Fruit fly (Drosophila melanogaster) whole organism, embryonic: Measurements from ENCODE around the gene PH4alphaSG2.

ENCODE experiments used
- Aef1 ChIP-seq: fragments of 200-800 bp; sonication (Bioruptor generic); IDR thresholded peaks from 3 replicates; pipeline ENCODE4 v1.3.6; 2022; ENCODE audit warnings: missing biosample characterization, missing genetic modification characterization
- Atf3 ChIP-seq: fragments of 200-800 bp; sonication (Bioruptor generic); optimal IDR thresholded peaks from 3 replicates; lab custom pipeline; 2016; ENCODE audit warnings: missing biosample characterization, missing genetic modification characterization
- B-H1 ChIP-seq: fragments of 200-800 bp; sonication (Bioruptor generic); IDR thresholded peaks from 3 replicates; pipeline ENCODE4 v1.3.6; 2022; ENCODE audit warnings: missing biosample characterization, missing genetic modification characterization
- BtbVII ChIP-seq: fragments of 200-800 bp; sonication (Bioruptor generic); optimal IDR thresholded peaks from 3 replicates; lab custom pipeline; 2017; ENCODE audit warnings: missing biosample characterization, mild to moderate bottlenecking, missing genetic modification characterization
- CG10274 ChIP-seq: fragments of 200-800 bp; sonication (Bioruptor generic); optimal IDR thresholded peaks from 3 replicates; lab custom pipeline; 2017; ENCODE audit warnings: missing biosample characterization, mild to moderate bottlenecking, missing genetic modification characterization
- CG10543 ChIP-seq: fragments of 200-800 bp; sonication (Bioruptor generic); optimal IDR thresholded peaks from 3 replicates; lab custom pipeline; 2017; ENCODE audit warnings: missing biosample characterization, mild to moderate bottlenecking, missing genetic modification characterization, moderate library complexity
- CG11093 ChIP-seq: fragments of 200-800 bp; sonication (Bioruptor generic); IDR thresholded peaks from 3 replicates; pipeline ENCODE4 v1.3.6; 2022; ENCODE audit warnings: missing biosample characterization, missing genetic modification characterization
- CG11398 ChIP-seq: fragments of 200-800 bp; sonication (Bioruptor generic); optimal IDR thresholded peaks from 2 replicates; lab custom pipeline; 2016; ENCODE audit warnings: missing biosample characterization, missing genetic modification characterization
- CG12071 ChIP-seq: fragments of 200-800 bp; sonication (Bioruptor generic); optimal IDR thresholded peaks from 3 replicates; lab custom pipeline; 2018; ENCODE audit warnings: missing biosample characterization, mild to moderate bottlenecking, missing genetic modification characterization
- CG12219 ChIP-seq: fragments of 200-800 bp; sonication (Bioruptor generic); optimal IDR thresholded peaks from 3 replicates; lab custom pipeline; 2018; ENCODE audit warnings: missing biosample characterization, mild to moderate bottlenecking, missing genetic modification characterization
- CG13287 ChIP-seq: fragments of 200-800 bp; sonication (Bioruptor generic); IDR thresholded peaks from 2 replicates; pipeline ENCODE4 v1.3.6; 2022; ENCODE audit warnings: missing biosample characterization, missing genetic modification characterization; ENCODE audit not compliant: partially characterized antibody
- CG13894 ChIP-seq: fragments of 200-800 bp; sonication (Bioruptor generic); optimal IDR thresholded peaks from 3 replicates; lab custom pipeline; 2018; ENCODE audit warnings: missing biosample characterization, mild to moderate bottlenecking, missing genetic modification characterization, moderate library complexity
- CG14441 ChIP-seq: fragments of 200-800 bp; sonication (Bioruptor generic); IDR thresholded peaks from 2 replicates; pipeline ENCODE4 v1.3.6; 2022; ENCODE audit warnings: missing biosample characterization, missing genetic modification characterization
- CG17186 ChIP-seq: fragments of 200-800 bp; sonication (Bioruptor generic); optimal IDR thresholded peaks from 3 replicates; lab custom pipeline; 2017; ENCODE audit warnings: missing biosample characterization, missing genetic modification reagents, missing genetic modification characterization
- CG3281 ChIP-seq: fragments of 200-800 bp; sonication (Bioruptor generic); optimal IDR thresholded peaks from 3 replicates; lab custom pipeline; 2017; ENCODE audit warnings: missing biosample characterization, mild to moderate bottlenecking, missing genetic modification characterization
- CG33213 ChIP-seq: fragments of 200-800 bp; sonication (Bioruptor generic); optimal IDR thresholded peaks from 3 replicates; lab custom pipeline; 2016; ENCODE audit warnings: missing biosample characterization, missing genetic modification characterization
- CG3407 ChIP-seq: fragments of 200-800 bp; sonication (Bioruptor generic); optimal IDR thresholded peaks from 2 replicates; lab custom pipeline; 2018; ENCODE audit warnings: missing biosample characterization, mild to moderate bottlenecking, missing genetic modification characterization
- CG4424 ChIP-seq: fragments of 200-800 bp; sonication (Bioruptor generic); optimal IDR thresholded peaks from 3 replicates; lab custom pipeline; 2016; ENCODE audit warnings: missing biosample characterization, missing genetic modification characterization
- Camta ChIP-seq: fragments of 200-800 bp; sonication (Bioruptor generic); optimal IDR thresholded peaks from 2 replicates; lab custom pipeline; 2016; ENCODE audit warnings: missing biosample characterization, missing genetic modification characterization
- D19A ChIP-seq: fragments of 200-800 bp; optimal IDR thresholded peaks from 3 replicates; lab custom pipeline; 2019; ENCODE audit warnings: missing biosample characterization, mild to moderate bottlenecking, missing genetic modification characterization, moderate library complexity
- Dll ChIP-seq: fragments of 200-800 bp; sonication (Bioruptor generic); IDR thresholded peaks from 4 replicates; pipeline ENCODE4 v1.3.6; 2022; ENCODE audit warnings: missing biosample characterization, missing genetic modification characterization; ENCODE audit not compliant: partially characterized antibody
- Lhr ChIP-seq: fragments of 200-800 bp; sonication (Bioruptor generic); optimal IDR thresholded peaks from 3 replicates; lab custom pipeline; 2017; ENCODE audit warnings: mild to moderate bottlenecking, missing biosample characterization, missing genetic modification reagents, missing genetic modification characterization
- MESR4 ChIP-seq: fragments of 200-800 bp; sonication (Bioruptor generic); optimal IDR thresholded peaks from 2 replicates; lab custom pipeline; 2018; ENCODE audit warnings: missing biosample characterization, mild to moderate bottlenecking, missing genetic modification characterization, moderate library complexity
- Med ChIP-seq: fragments of 200-800 bp; sonication (Bioruptor generic); peaks from one replicate; lab custom pipeline; 2016; ENCODE audit warnings: missing biosample characterization, missing genetic modification characterization, mild to moderate bottlenecking, inconsistent platforms, moderate library complexity
- Meics ChIP-seq: fragments of 200-800 bp; sonication (Bioruptor generic); optimal IDR thresholded peaks from 2 replicates; lab custom pipeline; 2017; ENCODE audit warnings: missing biosample characterization, mild to moderate bottlenecking, missing genetic modification characterization
- Myb ChIP-seq: fragments of 200-800 bp; sonication (Bioruptor generic); optimal IDR thresholded peaks from 2 replicates; lab custom pipeline; 2016; ENCODE audit warnings: missing biosample characterization, missing genetic modification characterization
- NFAT ChIP-seq: fragments of 200-800 bp; sonication (Bioruptor generic); IDR thresholded peaks from 2 replicates; pipeline ENCODE4 v1.3.6; 2022; ENCODE audit warnings: missing biosample characterization, missing genetic modification characterization
- Scr ChIP-seq: fragments of 200-800 bp; sonication (Bioruptor generic); IDR thresholded peaks from 2 replicates; pipeline ENCODE4 v1.3.6; 2022; ENCODE audit warnings: missing biosample characterization, missing genetic modification characterization; ENCODE audit not compliant: partially characterized antibody
- abd-A ChIP-seq: fragments of 200-800 bp; sonication (Bioruptor generic); optimal IDR thresholded peaks from 3 replicates; lab custom pipeline; 2019; ENCODE audit warnings: missing biosample characterization, mild to moderate bottlenecking, missing genetic modification characterization, moderate library complexity
- bab2 ChIP-seq: fragments of 200-800 bp; sonication (Bioruptor generic); optimal IDR thresholded peaks from 2 replicates; lab custom pipeline; 2016; ENCODE audit warnings: missing biosample characterization, missing genetic modification characterization
- bowl ChIP-seq: fragments of 200-800 bp; sonication (Bioruptor generic); IDR thresholded peaks from 2 replicates; pipeline ENCODE4 v1.3.6; 2022; ENCODE audit warnings: missing biosample characterization, missing genetic modification characterization
- caup ChIP-seq: fragments of 200-800 bp; sonication (Bioruptor generic); optimal IDR thresholded peaks from 3 replicates; lab custom pipeline; 2017; ENCODE audit warnings: missing biosample characterization, mild to moderate bottlenecking, missing genetic modification characterization, moderate library complexity; ENCODE audit not compliant: severe bottlenecking
- cg ChIP-seq: fragments of 200-800 bp; sonication (Bioruptor generic); optimal IDR thresholded peaks from 3 replicates; lab custom pipeline; 2019; ENCODE audit warnings: missing biosample characterization, mild to moderate bottlenecking, missing genetic modification characterization, moderate library complexity
- da ChIP-seq: fragments of 200-800 bp; sonication (Bioruptor generic); optimal IDR thresholded peaks from 2 replicates; lab custom pipeline; 2016; ENCODE audit warnings: missing biosample characterization, missing genetic modification characterization
- dati ChIP-seq: fragments of 200-800 bp; sonication (Bioruptor generic); IDR thresholded peaks from 2 replicates; pipeline ENCODE4 v1.3.6; 2022; ENCODE audit warnings: missing biosample characterization, missing genetic modification characterization
- disco-r ChIP-seq: fragments of 200-800 bp; sonication (Bioruptor generic); optimal IDR thresholded peaks from 2 replicates; lab custom pipeline; 2016; ENCODE audit warnings: missing biosample characterization, missing genetic modification characterization
- dm ChIP-seq: fragments of 200-800 bp; sonication (Bioruptor generic); optimal IDR thresholded peaks from 3 replicates; lab custom pipeline; 2016; ENCODE audit warnings: missing biosample characterization, missing genetic modification characterization
- ewg ChIP-seq: fragments of 200-800 bp; sonication (Bioruptor generic); optimal IDR thresholded peaks from 3 replicates; lab custom pipeline; 2017; ENCODE audit warnings: mild to moderate bottlenecking, missing biosample characterization, missing genetic modification reagents, missing genetic modification characterization
- gem ChIP-seq: fragments of 200-800 bp; sonication (Bioruptor generic); optimal IDR thresholded peaks from 2 replicates; lab custom pipeline; 2019; ENCODE audit warnings: missing biosample characterization, mild to moderate bottlenecking, missing genetic modification characterization, moderate library complexity
- jumu ChIP-seq: fragments of 200-800 bp; sonication (Bioruptor generic); optimal IDR thresholded peaks from 3 replicates; lab custom pipeline; 2016; ENCODE audit warnings: missing biosample characterization, missing genetic modification characterization
- lmd ChIP-seq: fragments of 200-800 bp; sonication (Bioruptor generic); IDR thresholded peaks from 2 replicates; pipeline ENCODE4 v1.3.6; 2022; ENCODE audit warnings: missing biosample characterization, missing genetic modification characterization
- mam ChIP-seq: fragments of 200-800 bp; sonication (Bioruptor generic); optimal IDR thresholded peaks from 3 replicates; lab custom pipeline; 2016; ENCODE audit warnings: missing biosample characterization, missing genetic modification characterization
- nmo ChIP-seq: fragments of 200-800 bp; sonication (Bioruptor generic); optimal IDR thresholded peaks from 2 replicates; lab custom pipeline; 2018; ENCODE audit warnings: missing biosample characterization, mild to moderate bottlenecking, missing genetic modification characterization, moderate library complexity
- pb ChIP-seq: fragments of 200-800 bp; sonication (Bioruptor generic); optimal IDR thresholded peaks from 3 replicates; lab custom pipeline; 2016; ENCODE audit warnings: missing biosample characterization, missing genetic modification characterization
- pfk ChIP-seq: fragments of 200-800 bp; sonication (Bioruptor generic); optimal IDR thresholded peaks from 2 replicates; lab custom pipeline; 2018; ENCODE audit warnings: missing biosample characterization, mild to moderate bottlenecking, missing genetic modification characterization, moderate library complexity
- psq ChIP-seq: fragments of 200-800 bp; sonication (Bioruptor generic); optimal IDR thresholded peaks from 2 replicates; lab custom pipeline; 2017; ENCODE audit warnings: missing biosample characterization, missing genetic modification characterization
- pzg ChIP-seq: fragments of 200-800 bp; sonication (Bioruptor generic); optimal IDR thresholded peaks from 3 replicates; lab custom pipeline; 2018; ENCODE audit warnings: missing biosample characterization, mild to moderate bottlenecking, missing genetic modification characterization, moderate library complexity
- sens ChIP-seq: fragments of 200-800 bp; sonication (Bioruptor generic); peaks from one replicate; lab custom pipeline; 2016; ENCODE audit warnings: missing biosample characterization, missing genetic modification characterization
- zf30C ChIP-seq: fragments of 200-800 bp; sonication (Bioruptor generic); optimal IDR thresholded peaks from 3 replicates; lab custom pipeline; 2018; ENCODE audit warnings: missing biosample characterization, mild to moderate bottlenecking, missing genetic modification characterization
- zfh2 ChIP-seq: fragments of 200-800 bp; sonication (Bioruptor generic); optimal IDR thresholded peaks from 2 replicates; lab custom pipeline; 2016; ENCODE audit warnings: missing biosample characterization, missing genetic modification characterization

The PH4alphaSG2 gene

DNA sequence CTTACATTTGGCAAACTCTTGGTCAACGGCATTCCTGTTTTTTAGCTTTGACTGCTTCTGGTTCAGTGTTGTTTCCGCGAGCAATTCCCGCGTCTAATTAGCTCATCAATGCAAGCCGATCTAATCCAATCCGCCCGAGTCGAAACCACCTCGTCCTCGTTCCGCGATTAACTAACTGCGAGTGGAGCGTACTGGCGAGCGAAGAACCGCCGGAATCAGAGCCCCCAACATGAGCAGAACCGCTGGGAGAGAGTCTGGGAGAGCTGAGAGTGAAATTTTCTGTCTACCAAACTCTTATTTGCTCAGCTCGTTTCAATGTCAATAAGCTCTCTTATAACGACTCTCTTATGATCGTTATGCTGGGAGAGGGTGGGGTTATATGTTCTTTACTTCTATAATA is 39.6 kb upstream of the PH4alphaSG2 start (continued):
- TF ChIP-seq CG13287 (GFP tag; lab: Robert Waterston, UW) = peak; percentile 31
- peak; percentile 76 for TF ChIP-seq Meics (GFP tag; lab: Kevin White, UChicago)
- peak; percentile 49 for TF ChIP-seq zfh2 (GFP tag; lab: Kevin White, UChicago)
- TF ChIP-seq dm (GFP tag; lab: Kevin White, UChicago) = peak; percentile 56
- peak; percentile 64 for TF ChIP-seq da
- TF ChIP-seq BtbVII = peak; percentile 90
- TF ChIP-seq CG14441 = peak; percentile 53; the same call in 1 of the 2 replicates
- TF ChIP-seq psq = peak; percentile 51
- TF ChIP-seq CG4424 (GFP tag; lab: Kevin White, UChicago) = peak; percentile 0
- TF ChIP-seq D19A (tag; lab: Kevin White, UChicago) = no peak
- TF ChIP-seq CG33213 (GFP tag; lab: Kevin White, UChicago) = peak; percentile 90
- TF ChIP-seq disco-r (GFP tag; lab: Kevin White, UChicago) = peak; percentile 82
- TF ChIP-seq pfk = peak; percentile 56
- peak; percentile 70 for TF ChIP-seq CG11398 (GFP tag; lab: Kevin White, UChicago)
- peak; percentile 3 for TF ChIP-seq pb (GFP tag; lab: Kevin White, UChicago)
- peak; percentile 98 for TF ChIP-seq sens (GFP tag; lab: Kevin White, UChicago)
- TF ChIP-seq bab2 (GFP tag; lab: Kevin White, UChicago) = peak; percentile 85
- TF ChIP-seq CG17186 = peak; percentile 59
- TF ChIP-seq CG3281 (GFP tag; lab: Kevin White, UChicago) = peak; percentile 80
- peak; percentile 50 for TF ChIP-seq CG12219 (GFP tag; lab: Kevin White, UChicago)
- TF ChIP-seq gem = peak; percentile 62
- TF ChIP-seq mam (GFP tag; lab: Kevin White, UChicago) = peak; percentile 75
- TF ChIP-seq CG12071 = peak; percentile 88
- peak; percentile 7 for TF ChIP-seq MESR4 (GFP tag; lab: Kevin White, UChicago)
- TF ChIP-seq Camta = peak; percentile 78
- peak; percentile 98 for TF ChIP-seq Med (GFP tag; lab: Kevin White, UChicago)
- peak; percentile 38 for TF ChIP-seq CG13894
- TF ChIP-seq bowl (GFP tag; lab: Robert Waterston, UW) = no peak
- TF ChIP-seq CG10543 (GFP tag; lab: Kevin White, UChicago) = peak; percentile 31
- peak; percentile 44 for TF ChIP-seq ewg
- TF ChIP-seq NFAT = peak; percentile 79; the same call in 1 of the 2 replicates
- no peak for TF ChIP-seq nmo
- TF ChIP-seq pzg (GFP tag; lab: Kevin White, UChicago) = no peak
- TF ChIP-seq CG3407 (GFP tag; lab: Kevin White, UChicago) = peak; percentile 86
- no peak for TF ChIP-seq zf30C (GFP tag; lab: Kevin White, UChicago)
- 0 out of 3 replicates have a peak, but pooled peaks have one; percentile 22 for TF ChIP-seq Aef1 (GFP tag; lab: Robert Waterston, UW)
- TF ChIP-seq Atf3 (GFP tag; lab: Kevin White, UChicago) = peak; percentile 68
- peak; percentile 12 for TF ChIP-seq CG10274 (GFP tag; lab: Kevin White, UChicago)
- no peak for TF ChIP-seq Scr
- peak; percentile 69; the same call in 1 of the 3 replicates for TF ChIP-seq CG11093 (GFP tag; lab: Robert Waterston, UW)
- TF ChIP-seq Myb (GFP tag; lab: Kevin White, UChicago) = peak; percentile 37
- TF ChIP-seq abd-A (tag; lab: Kevin White, UChicago) = no peak
- TF ChIP-seq Dll (GFP tag; lab: Robert Waterston, UW) = 0 out of 4 replicates have a peak, but pooled peaks have one; percentile 31
- 0 out of 2 replicates have a peak, but pooled peaks have one; percentile 7 for TF ChIP-seq dati (GFP tag; lab: Robert Waterston, UW)
- peak; percentile 59 for TF ChIP-seq jumu (GFP tag; lab: Kevin White, UChicago)
- TF ChIP-seq caup = peak; percentile 89
- peak; percentile 31; the same call in 1 of the 2 replicates for TF ChIP-seq lmd (GFP tag; lab: Robert Waterston, UW)
- TF ChIP-seq Lhr (GFP tag; lab: Kevin White, UChicago) = peak; percentile 60
- TF ChIP-seq cg = no peak
- peak; percentile 77; the same call in 1 of the 3 replicates for TF ChIP-seq B-H1 (GFP tag; lab: Robert Waterston, UW)
